Fruit fly (Drosophila melanogaster): ENCODE data around the gene CG5421.

DNA sequence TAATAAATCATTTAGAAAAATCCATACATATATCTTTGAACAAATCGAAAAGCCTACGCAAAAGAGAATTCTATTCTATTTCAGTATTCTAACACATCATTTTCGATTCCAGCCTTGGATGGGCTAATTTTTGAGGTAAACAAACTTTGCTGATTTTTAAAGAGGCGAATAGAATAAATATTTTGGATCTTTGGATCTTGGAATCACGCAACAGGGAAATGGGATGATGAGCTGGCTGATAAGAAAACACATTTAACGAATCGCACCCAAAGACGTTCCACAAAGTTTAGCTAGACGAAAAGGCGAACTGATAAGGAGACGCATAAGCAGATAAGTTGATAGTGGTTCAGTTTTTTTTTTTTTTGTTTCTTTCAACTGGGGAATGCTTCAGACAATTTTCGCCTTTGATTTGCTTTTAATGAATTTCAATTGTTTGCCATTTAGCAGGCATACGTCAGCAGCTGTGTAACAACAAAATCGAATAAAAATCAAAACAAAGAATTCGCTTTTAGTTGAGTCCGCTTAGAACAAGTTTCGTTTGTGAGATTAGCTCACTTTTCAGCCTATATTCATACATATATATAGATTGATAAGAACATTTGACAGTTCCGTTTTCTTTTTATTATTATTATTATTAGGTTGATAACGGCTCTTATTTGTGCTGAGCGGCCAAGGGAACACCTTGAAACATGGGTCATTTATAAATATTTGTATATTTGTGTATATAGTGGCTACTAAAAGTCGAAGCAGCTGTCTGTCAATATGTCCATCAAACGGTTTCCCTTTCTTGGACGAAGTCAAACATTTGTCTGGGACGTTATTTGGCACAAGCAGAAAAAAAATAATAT lies 17.5 kb upstream of the CG5421 start:
- TF ChIP-seq CG8478 (optimal IDR thresholded peaks at IDR 0.05) (no peak), CTCF (optimal IDR thresholded peaks at IDR 0.05) (no peak)

Measured in S2 (cell line).